Worm (Caenorhabditis elegans): ENCODE data around the gene C48B4.6.

The C48B4.6 gene

ce11 chrIII:9544820-9545219, 13.5 kb downstream of the C48B4.6 start, which contains the start of gene ZK1098.12:
TSS of gene ZK1098.12 (plus strand) at chrIII:9545120.
- TF ChIP-seq lin-39 (tag; optimal IDR thresholded peaks at IDR 0.05): no peak

DNA sequence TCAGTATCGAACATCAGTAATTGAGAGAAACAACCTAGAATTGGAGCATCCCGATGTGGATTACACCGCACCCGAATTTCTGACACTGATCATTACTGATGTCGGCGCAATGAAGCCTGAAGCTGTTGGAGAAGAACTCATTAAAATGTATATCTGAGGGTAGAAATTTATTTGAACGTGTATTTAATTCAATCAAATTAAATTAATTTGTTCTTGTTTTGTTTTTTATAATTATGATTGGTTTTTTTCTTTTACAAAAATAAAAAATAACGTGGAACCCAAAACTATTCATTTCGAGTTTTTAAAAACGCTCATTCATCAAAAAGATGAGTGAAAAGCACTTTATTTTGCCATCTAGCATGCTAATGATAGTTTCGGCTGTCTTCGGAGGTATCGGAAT, 14.2 kb downstream of the C48B4.6 start, which contains the start of gene ZK1098.9:
Gene ZK1098.9 (plus strand): TSS at position 301 of the 400 bp plus-strand sequence.
- TF ChIP-seq zag-1 (tag; optimal IDR thresholded peaks at IDR 0.05) (no peak), nhr-12 (tag; optimal IDR thresholded peaks at IDR 0.05) (no peak)

DNA sequence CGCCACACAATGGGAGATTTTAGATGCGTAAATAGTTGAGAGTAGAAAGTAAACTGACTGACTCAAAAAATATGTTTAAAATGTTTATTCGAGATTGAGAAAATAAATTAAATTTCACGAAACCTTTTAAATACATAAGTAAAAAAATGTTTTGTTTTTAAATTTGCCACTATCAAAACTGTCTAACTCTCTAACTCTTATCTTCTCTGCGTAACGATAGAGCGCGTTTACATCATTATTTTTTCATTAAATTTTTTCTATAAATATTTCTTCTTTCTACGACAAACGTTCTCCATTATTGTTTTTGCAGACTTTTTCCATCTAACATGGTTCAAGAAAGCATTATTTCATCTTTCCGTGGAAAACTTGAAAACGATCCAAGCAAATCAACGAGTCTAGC, 15.5 kb downstream of the C48B4.6 start, which contains the start of gene eif-2Balpha:
Gene eif-2Balpha (plus strand): TSS at position 304 of the 400 bp plus-strand sequence.
- peak; percentile 26 for TF ChIP-seq nhr-23 (tag; optimal IDR thresholded peaks at IDR 0.05)
- no peak for TF ChIP-seq egl-27 (tag; optimal IDR thresholded peaks at IDR 0.05)
- no peak for TF ChIP-seq nhr-237 (tag; optimal IDR thresholded peaks at IDR 0.05)
- peak; percentile 9 for TF ChIP-seq elt-2 (tag; optimal IDR thresholded peaks at IDR 0.05)
- TF ChIP-seq hmg-11 (tag; optimal IDR thresholded peaks at IDR 0.05): peak; percentile 6
- no peak for TF ChIP-seq ceh-28 (tag; optimal IDR thresholded peaks at IDR 0.05)
- peak; percentile 58 for TF ChIP-seq lin-15B (tag; optimal IDR thresholded peaks at IDR 0.05)
- no peak for TF ChIP-seq ZK546.5 (tag; optimal IDR thresholded peaks at IDR 0.05)
- TF ChIP-seq nfya-1 (tag; optimal IDR thresholded peaks at IDR 0.05; ENCODE audit: insufficient read depth): peak; percentile 32
- TF ChIP-seq pha-4 (tag; optimal IDR thresholded peaks at IDR 0.05): peak; percentile 86
- TF ChIP-seq aly-2 (tag; optimal IDR thresholded peaks at IDR 0.05): no peak
- peak; percentile 8 for TF ChIP-seq snpc-4 (tag; optimal IDR thresholded peaks at IDR 0.05)

- TF ChIP-seq unc-39 (tag; optimal IDR thresholded peaks at IDR 0.05): no peak
- no peak for TF ChIP-seq nfya-1 (tag; optimal IDR thresholded peaks at IDR 0.05; ENCODE audit: insufficient read depth)
- TF ChIP-seq elt-1 (tag; optimal IDR thresholded peaks at IDR 0.05): no peak
- no peak for TF ChIP-seq nhr-237 (tag; optimal IDR thresholded peaks at IDR 0.05)
- no peak for TF ChIP-seq nhr-43 (tag; optimal IDR thresholded peaks at IDR 0.05; ENCODE audit: poor library complexity, severe bottlenecking)
- no peak for TF ChIP-seq egl-5 (tag; optimal IDR thresholded peaks at IDR 0.05)
- no peak for TF ChIP-seq ZK546.5 (tag; optimal IDR thresholded peaks at IDR 0.05)
- no peak for TF ChIP-seq eor-1 (tag; optimal IDR thresholded peaks at IDR 0.05)
- TF ChIP-seq nhr-23 (tag; optimal IDR thresholded peaks at IDR 0.05): no peak
- no peak for TF ChIP-seq nhr-67 (tag; optimal IDR thresholded peaks at IDR 0.05)
- no peak for TF ChIP-seq nhr-28 (tag; optimal IDR thresholded peaks at IDR 0.05)
- TF ChIP-seq nhr-77 (tag; optimal IDR thresholded peaks at IDR 0.05): no peak
- no peak for TF ChIP-seq R02D3.7 (tag; optimal IDR thresholded peaks at IDR 0.05)
- no peak for TF ChIP-seq pha-4 (tag; optimal IDR thresholded peaks at IDR 0.05)
- TF ChIP-seq unc-62 (GFP tag; optimal IDR thresholded peaks at IDR 0.05): no peak
- no peak for TF ChIP-seq lin-15B (tag; optimal IDR thresholded peaks at IDR 0.05)
Measured at ce11 chrIII:9542280-9542679, 16.1 kb downstream of the C48B4.6 start, which contains the start of gene mut-7. TSS of gene mut-7 (minus strand) at chrIII:9542380.

DNA sequence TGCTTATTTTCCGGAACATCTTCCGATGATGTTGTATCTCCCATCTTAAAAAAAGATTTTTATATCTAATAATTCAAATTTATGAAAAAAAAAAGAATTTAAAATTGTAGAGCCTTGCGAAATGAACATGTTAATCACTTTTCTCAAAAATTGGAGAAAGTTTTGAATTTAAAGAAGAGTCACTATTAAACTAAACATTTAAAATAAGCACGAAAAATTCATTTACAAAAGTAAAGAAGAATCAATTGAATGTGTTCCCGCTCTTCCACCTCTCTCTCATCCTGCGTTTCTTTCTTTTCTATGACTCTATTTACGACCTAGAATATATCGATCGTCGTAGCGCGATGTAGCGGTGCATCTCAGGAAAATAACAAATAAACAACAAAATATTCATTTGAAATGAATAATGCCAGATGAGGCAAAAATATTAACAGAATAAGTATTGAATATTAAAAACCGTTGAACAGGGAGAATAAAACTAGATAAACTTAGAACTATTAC, 19.7 kb downstream of the C48B4.6 start, which contains the start of gene ZK1098.3:
Gene ZK1098.3 (minus strand): TSS at position 51 of the 501 bp plus-strand sequence.
- TF ChIP-seq pha-4 (tag; optimal IDR thresholded peaks at IDR 0.05): peak; percentile 67
- TF ChIP-seq egl-5 (tag; optimal IDR thresholded peaks at IDR 0.05): no peak
- TF ChIP-seq snpc-4 (tag; optimal IDR thresholded peaks at IDR 0.05): no peak
- TF ChIP-seq elt-1 (tag; optimal IDR thresholded peaks at IDR 0.05): no peak
- TF ChIP-seq ceh-28 (tag; optimal IDR thresholded peaks at IDR 0.05): peak; percentile 63
- no peak for TF ChIP-seq nhr-237 (tag; optimal IDR thresholded peaks at IDR 0.05)
- TF ChIP-seq ama-1 (optimal IDR thresholded peaks at IDR 0.05): no peak
- TF ChIP-seq nfya-1 (tag; optimal IDR thresholded peaks at IDR 0.05; ENCODE audit: insufficient read depth): peak; percentile 44

- TF ChIP-seq nfya-1 (tag; optimal IDR thresholded peaks at IDR 0.05; ENCODE audit: insufficient read depth) (peak; percentile 34), elt-3 (tag; optimal IDR thresholded peaks at IDR 0.05) (no peak), pha-4 (tag; optimal IDR thresholded peaks at IDR 0.05) (peak; percentile 69), nhr-43 (tag; optimal IDR thresholded peaks at IDR 0.05; ENCODE audit: poor library complexity, severe bottlenecking) (no peak)
Measured at ce11 chrIII:9528824-9529223, 29.5 kb downstream of the C48B4.6 start, which contains the start of gene ZK1098.2. TSS of gene ZK1098.2 (plus strand) at chrIII:9529159.

DNA sequence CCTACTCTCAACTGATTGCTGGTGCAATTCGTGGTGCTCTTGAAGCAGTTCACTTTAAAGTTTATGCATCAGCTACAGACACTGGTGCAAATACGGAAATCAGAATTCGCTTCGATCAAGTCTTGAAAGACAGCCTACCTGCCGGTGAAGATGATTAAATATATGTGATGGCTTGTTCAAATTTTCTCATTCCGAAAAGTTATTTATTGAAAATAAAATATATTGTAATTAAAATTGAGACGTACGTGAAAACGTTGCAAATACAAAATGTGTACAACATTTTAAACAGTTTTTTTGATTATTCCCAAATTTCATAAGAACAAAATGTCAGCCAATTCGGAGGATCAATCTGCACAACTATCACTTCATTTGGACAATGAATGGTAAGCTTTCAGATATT, 31.5 kb downstream of the C48B4.6 start, which contains the start of gene ZK1098.6:
Gene ZK1098.6 (plus strand): TSS at position 301 of the 400 bp plus-strand sequence.
- no peak for TF ChIP-seq egl-27 (tag; optimal IDR thresholded peaks at IDR 0.05)
- TF ChIP-seq ceh-28 (tag; optimal IDR thresholded peaks at IDR 0.05): no peak
- no peak for TF ChIP-seq mml-1 (tag; optimal IDR thresholded peaks at IDR 0.05)
- TF ChIP-seq nhr-12 (tag; optimal IDR thresholded peaks at IDR 0.05): no peak
- TF ChIP-seq nhr-43 (tag; optimal IDR thresholded peaks at IDR 0.05; ENCODE audit: poor library complexity, severe bottlenecking): no peak
- no peak for TF ChIP-seq nhr-23 (tag; optimal IDR thresholded peaks at IDR 0.05)
- no peak for TF ChIP-seq elt-2 (tag; optimal IDR thresholded peaks at IDR 0.05)
- TF ChIP-seq pha-4 (tag; optimal IDR thresholded peaks at IDR 0.05): no peak
- TF ChIP-seq lin-15B (tag; optimal IDR thresholded peaks at IDR 0.05): no peak
